Fruit fly (Drosophila melanogaster) whole organism, embryonic: ENCODE measurements around the gene Clk.

Source experiments
- Abd-B ChIP-seq: fragments of 200-800 bp; sonication (Bioruptor generic); optimal IDR thresholded peaks from 2 replicates; lab custom pipeline; 2018; ENCODE audit warnings: missing biosample characterization, mild to moderate bottlenecking, missing genetic modification characterization, moderate library complexity
- Bgb ChIP-seq: fragments of 200-800 bp; sonication (Bioruptor generic); IDR thresholded peaks from 2 replicates; pipeline ENCODE4 v1.3.6; 2022; ENCODE audit warnings: missing biosample characterization, missing genetic modification characterization; ENCODE audit not compliant: partially characterized antibody
- Bteb2 ChIP-seq: fragments of 200-800 bp; sonication (Bioruptor generic); optimal IDR thresholded peaks from 2 replicates; lab custom pipeline; 2016; ENCODE audit warnings: missing biosample characterization, missing genetic modification characterization
- CG10543 ChIP-seq: fragments of 200-800 bp; sonication (Bioruptor generic); optimal IDR thresholded peaks from 3 replicates; lab custom pipeline; 2017; ENCODE audit warnings: missing biosample characterization, mild to moderate bottlenecking, missing genetic modification characterization, moderate library complexity
- CG11504 ChIP-seq: fragments of 200-800 bp; sonication (Bioruptor generic); optimal IDR thresholded peaks from 3 replicates; lab custom pipeline; 2019; ENCODE audit warnings: missing biosample characterization, mild to moderate bottlenecking, missing genetic modification characterization, moderate library complexity
- CG11695 ChIP-seq: fragments of 200-800 bp; sonication (Bioruptor generic); IDR thresholded peaks from 3 replicates; pipeline ENCODE4 v1.3.6; 2022; ENCODE audit warnings: missing biosample characterization, missing genetic modification characterization
- CG12769 ChIP-seq: fragments of 200-800 bp; sonication (Bioruptor generic); optimal IDR thresholded peaks from 2 replicates; lab custom pipeline; 2019; ENCODE audit warnings: missing biosample characterization, mild to moderate bottlenecking, missing genetic modification characterization, moderate library complexity
- CG15696 ChIP-seq: fragments of 200-800 bp; sonication (Bioruptor generic); optimal IDR thresholded peaks from 2 replicates; lab custom pipeline; 2019; ENCODE audit warnings: missing biosample characterization, mild to moderate bottlenecking, missing genetic modification characterization, moderate library complexity
- CG17612 ChIP-seq: fragments of 200-800 bp; sonication (Bioruptor generic); IDR thresholded peaks from 2 replicates; pipeline ENCODE4 v1.3.6; 2022; ENCODE audit warnings: missing biosample characterization, missing genetic modification characterization
- CG2199 ChIP-seq: fragments of 200-800 bp; sonication (Bioruptor generic); IDR thresholded peaks from 3 replicates; pipeline ENCODE4 v1.3.6; 2022; ENCODE audit warnings: missing biosample characterization, missing genetic modification characterization
- CG7987 ChIP-seq: fragments of 200-800 bp; sonication (Bioruptor generic); optimal IDR thresholded peaks from 2 replicates; lab custom pipeline; 2018; ENCODE audit warnings: missing biosample characterization, mild to moderate bottlenecking, missing genetic modification characterization, moderate library complexity
- CG8290 ChIP-seq, 3 experiments: fragments of 200-800 bp; sonication (Bioruptor generic); optimal IDR thresholded peaks; 2 replicates each; lab custom pipeline; 2016 to 2019; ENCODE audit warnings: missing biosample characterization in 3 of 3, missing genetic modification characterization in 3 of 3, mild to moderate bottlenecking in 2 of 3, moderate library complexity in 1 of 3
- CG8359 ChIP-seq: fragments of 200-800 bp; sonication (Bioruptor generic); optimal IDR thresholded peaks from 2 replicates; lab custom pipeline; 2017; ENCODE audit warnings: missing biosample characterization, mild to moderate bottlenecking, missing genetic modification characterization, borderline replicate concordance
- CG9817 ChIP-seq: fragments of 200-800 bp; sonication (Bioruptor generic); optimal IDR thresholded peaks from 2 replicates; lab custom pipeline; 2018; ENCODE audit warnings: missing biosample characterization, mild to moderate bottlenecking, missing genetic modification characterization, moderate library complexity
- CTCF ChIP-seq: fragments of 200-800 bp; sonication (Bioruptor generic); optimal IDR thresholded peaks from 2 replicates; lab custom pipeline; 2017; ENCODE audit warnings: missing biosample characterization, mild to moderate bottlenecking, missing genetic modification characterization, moderate library complexity
- Dbx ChIP-seq: fragments of 200-800 bp; sonication (Bioruptor generic); IDR thresholded peaks from 3 replicates; pipeline ENCODE4 v1.3.6; 2022; ENCODE audit warnings: missing biosample characterization, missing genetic modification characterization
- Dll ChIP-seq: fragments of 200-800 bp; sonication (Bioruptor generic); IDR thresholded peaks from 4 replicates; pipeline ENCODE4 v1.3.6; 2022; ENCODE audit warnings: missing biosample characterization, missing genetic modification characterization; ENCODE audit not compliant: partially characterized antibody
- Dp ChIP-seq: fragments of 200-800 bp; sonication (Bioruptor generic); optimal IDR thresholded peaks from 2 replicates; lab custom pipeline; 2018; ENCODE audit warnings: missing biosample characterization, mild to moderate bottlenecking, missing genetic modification characterization, moderate library complexity
- E2f2 ChIP-seq: fragments of 200-800 bp; sonication (Bioruptor generic); IDR thresholded peaks from 2 replicates; pipeline ENCODE4 v1.3.6; 2022; ENCODE audit warnings: missing biosample characterization, missing genetic modification characterization
- ERR ChIP-seq: fragments of 200-800 bp; sonication (Bioruptor generic); optimal IDR thresholded peaks from 2 replicates; lab custom pipeline; 2016; ENCODE audit warnings: missing biosample characterization, missing genetic modification characterization
- HmgZ ChIP-seq: fragments of 200-800 bp; sonication (Bioruptor generic); optimal IDR thresholded peaks from 2 replicates; lab custom pipeline; 2018; ENCODE audit warnings: missing biosample characterization, mild to moderate bottlenecking, missing genetic modification characterization
- Hr78 ChIP-seq, 2 experiments: fragments of 200-800 bp in 1 of 2; fragments of >200 bp in 1 of 2; sonication (Bioruptor generic) in 1 of 2; optimal IDR thresholded peaks; 2 replicates each; lab custom pipeline; 2017 to 2019; ENCODE audit warnings: missing biosample characterization in 2 of 2, missing genetic modification characterization in 2 of 2, mild to moderate bottlenecking in 1 of 2, moderate library complexity in 1 of 2
- MBD-R2 ChIP-seq: fragments of 200-800 bp; sonication (Bioruptor generic); IDR thresholded peaks from 2 replicates; pipeline ENCODE4 v1.3.6; 2022; ENCODE audit warnings: missing biosample characterization, missing genetic modification characterization
- Myb ChIP-seq: fragments of 200-800 bp; sonication (Bioruptor generic); optimal IDR thresholded peaks from 2 replicates; lab custom pipeline; 2016; ENCODE audit warnings: missing biosample characterization, missing genetic modification characterization
- Pdp1 ChIP-seq, 2 experiments: fragments of 200-800 bp; sonication (Bioruptor generic); optimal IDR thresholded peaks; 3 replicates each; lab custom pipeline; 2016; ENCODE audit warnings: missing biosample characterization in 2 of 2, missing genetic modification characterization in 2 of 2, mild to moderate bottlenecking in 1 of 2, moderate library complexity in 1 of 2
- Sry-β ChIP-seq: fragments of 200-800 bp; sonication (Bioruptor generic); optimal IDR thresholded peaks from 2 replicates; lab custom pipeline; 2018; ENCODE audit warnings: missing biosample characterization, mild to moderate bottlenecking, missing genetic modification characterization, moderate library complexity
- Trl ChIP-seq, 3 experiments: fragments of >200 bp in 2 of 3; fragments of 200-800 bp in 1 of 3; sonication (Bioruptor generic) in 1 of 3; optimal IDR thresholded peaks; 2 replicates in 1 of 3; 3 replicates in 2 of 3; lab custom pipeline; 2016 to 2017; ENCODE audit warnings: missing biosample characterization in 1 of 3, missing genetic modification characterization in 1 of 3
- cato ChIP-seq: fragments of 200-800 bp; sonication (Bioruptor generic); optimal IDR thresholded peaks from 2 replicates; lab custom pipeline; 2016; ENCODE audit warnings: missing biosample characterization, missing genetic modification characterization, borderline replicate concordance
- cg ChIP-seq: fragments of 200-800 bp; sonication (Bioruptor generic); optimal IDR thresholded peaks from 3 replicates; lab custom pipeline; 2019; ENCODE audit warnings: missing biosample characterization, mild to moderate bottlenecking, missing genetic modification characterization, moderate library complexity
- crol ChIP-seq: fragments of 200-800 bp; sonication (Bioruptor generic); IDR thresholded peaks from 2 replicates; pipeline ENCODE4 v1.3.6; 2022; ENCODE audit warnings: missing biosample characterization, missing genetic modification characterization
- crp ChIP-seq, 2 experiments: fragments of 200-800 bp; sonication (Bioruptor generic); optimal IDR thresholded peaks; 2 replicates in 1 of 2; 3 replicates in 1 of 2; lab custom pipeline; 2017; ENCODE audit warnings: missing biosample characterization in 2 of 2, missing genetic modification characterization in 2 of 2, mild to moderate bottlenecking in 1 of 2, moderate library complexity in 1 of 2
- ems ChIP-seq: fragments of 200-800 bp; sonication (Bioruptor generic); optimal IDR thresholded peaks from 3 replicates; lab custom pipeline; 2016; ENCODE audit warnings: missing biosample characterization, missing genetic modification characterization
- fd64A ChIP-seq: fragments of 200-800 bp; sonication (Bioruptor generic); optimal IDR thresholded peaks from 3 replicates; lab custom pipeline; 2018; ENCODE audit warnings: missing biosample characterization, mild to moderate bottlenecking, missing genetic modification characterization
- ftz-f1 ChIP-seq: fragments of 200-800 bp; sonication (Bioruptor generic); optimal IDR thresholded peaks from 2 replicates; lab custom pipeline; 2016; ENCODE audit warnings: missing biosample characterization, missing genetic modification characterization
- fu2 ChIP-seq: fragments of 200-800 bp; sonication (Bioruptor generic); optimal IDR thresholded peaks from 2 replicates; lab custom pipeline; 2016; ENCODE audit warnings: missing biosample characterization, missing genetic modification characterization
- lola ChIP-seq, 3 experiments: fragments of >200 bp in 2 of 3; fragments of 200-800 bp in 1 of 3; sonication (Bioruptor generic) in 1 of 3; optimal IDR thresholded peaks; 2 replicates each; lab custom pipeline; 2017 to 2019; ENCODE audit warnings: missing biosample characterization in 3 of 3, missing genetic modification characterization in 3 of 3, mild to moderate bottlenecking in 1 of 3, moderate library complexity in 1 of 3
- mirr ChIP-seq: fragments of 200-800 bp; sonication (Bioruptor generic); optimal IDR thresholded peaks from 3 replicates; lab custom pipeline; 2018; ENCODE audit warnings: missing biosample characterization, mild to moderate bottlenecking, missing genetic modification characterization
- peb ChIP-seq: fragments of 200-800 bp; sonication (Bioruptor generic); IDR thresholded peaks from 2 replicates; pipeline ENCODE4 v1.3.6; 2022; ENCODE audit warnings: missing biosample characterization, missing genetic modification characterization
- pros ChIP-seq: fragments of 200-800 bp; sonication (Bioruptor generic); optimal IDR thresholded peaks from 3 replicates; lab custom pipeline; 2019; ENCODE audit warnings: missing biosample characterization, mild to moderate bottlenecking, missing genetic modification characterization, moderate library complexity
- sd ChIP-seq: fragments of 200-800 bp; sonication (Bioruptor generic); optimal IDR thresholded peaks from 3 replicates; lab custom pipeline; 2018; ENCODE audit warnings: missing biosample characterization, mild to moderate bottlenecking, missing genetic modification characterization, moderate library complexity
- sens ChIP-seq: fragments of 200-800 bp; sonication (Bioruptor generic); peaks from one replicate; lab custom pipeline; 2016; ENCODE audit warnings: missing biosample characterization, missing genetic modification characterization
- wdn ChIP-seq: fragments of 200-800 bp; sonication (Bioruptor generic); IDR thresholded peaks from 2 replicates; pipeline ENCODE4 v1.3.6; 2022; ENCODE audit warnings: missing biosample characterization, missing genetic modification characterization

The Clk gene

DNA sequence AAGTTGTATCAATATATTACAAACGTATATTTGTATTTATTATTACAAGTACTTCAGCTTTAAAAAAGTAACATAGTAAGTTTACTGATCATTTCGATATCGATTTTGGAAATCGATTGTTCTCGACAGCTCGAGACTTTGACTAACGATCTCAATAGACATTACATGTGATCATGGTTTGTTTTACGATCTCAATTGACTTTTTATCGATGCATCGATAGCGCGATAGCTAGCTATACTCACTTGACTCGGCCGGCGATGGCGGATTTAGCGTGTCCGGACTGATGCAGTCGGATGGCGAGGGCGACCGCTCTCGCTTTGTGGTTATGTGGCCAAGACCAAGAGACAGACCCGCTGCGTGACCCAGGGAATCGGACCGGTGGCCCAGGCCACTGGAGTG is 41.8 kb upstream of the Clk start (continued):
- TF ChIP-seq fd64A (GFP tag; lab: Kevin White, UChicago): no peak

DNA sequence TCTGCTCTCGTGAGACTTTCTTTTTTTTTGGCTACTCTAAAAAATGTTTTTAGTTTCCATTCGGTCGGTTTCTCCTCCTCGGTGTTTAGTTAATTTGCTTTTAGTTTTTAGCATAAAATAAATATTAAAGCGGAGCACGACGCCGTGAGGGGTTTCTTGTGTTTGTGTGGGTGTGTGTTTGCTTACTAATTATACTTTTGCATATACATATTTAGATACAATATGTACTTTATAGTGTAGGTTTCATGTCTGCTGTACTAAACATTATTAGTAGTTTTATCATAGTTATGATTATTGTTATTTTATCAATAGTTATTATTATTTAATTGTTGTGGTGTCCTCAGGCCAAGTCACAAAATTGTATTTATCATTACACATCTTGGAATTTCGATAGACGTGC is 40.6 kb upstream of the Clk start:
- TF ChIP-seq CG15696: no peak
- no peak for TF ChIP-seq Dll (GFP tag; lab: Robert Waterston, UW)
- TF ChIP-seq Trl (optimal IDR thresholded peaks at IDR 0.05; lab: Kevin White, UChicago): peak in 1 of 2 experiments; percentile 4
- no peak for TF ChIP-seq Trl (GFP tag; optimal IDR thresholded peaks at IDR 0.05; lab: Kevin White, UChicago)
- no peak for TF ChIP-seq CG7987 (GFP tag; lab: Kevin White, UChicago)
- TF ChIP-seq wdn (GFP tag; lab: Robert Waterston, UW): no peak
- TF ChIP-seq Sry-β (GFP tag; lab: Kevin White, UChicago): no peak
- TF ChIP-seq MBD-R2 (GFP tag; lab: Robert Waterston, UW): no peak

dm6 chr3L:7813422-7813821 is 38.0 kb upstream of the Clk start:
- TF ChIP-seq CG9817: no peak
- TF ChIP-seq CG11504 (tag; lab: Kevin White, UChicago): peak; percentile 27
- TF ChIP-seq Pdp1 (GFP tag; optimal IDR thresholded peaks at IDR 0.05; lab: Kevin White, UChicago): peak in 1 of 2 experiments; percentile 71
- TF ChIP-seq sens (GFP tag; lab: Kevin White, UChicago): peak; percentile 8
- TF ChIP-seq Myb (GFP tag; lab: Kevin White, UChicago): peak; percentile 6
- peak; percentile 22 for TF ChIP-seq sd (tag; lab: Kevin White, UChicago)
- peak; percentile 67; the same call in 1 of the 3 replicates for TF ChIP-seq CG2199
- TF ChIP-seq cg: peak; percentile 82
- TF ChIP-seq CG8290 (GFP tag; optimal IDR thresholded peaks at IDR 0.05; lab: Kevin White, UChicago): no peak
- TF ChIP-seq CG8290 (tag; optimal IDR thresholded peaks at IDR 0.05; lab: Kevin White, UChicago): peak in 1 of 2 experiments; percentile 28
- TF ChIP-seq E2f2 (GFP tag; lab: Robert Waterston, UW): peak; percentile 39; the same call in 1 of the 2 replicates
- no peak for TF ChIP-seq CG10543
- TF ChIP-seq CTCF (GFP tag; lab: Kevin White, UChicago): peak; percentile 68
- no peak for TF ChIP-seq crol (GFP tag; lab: Robert Waterston, UW)
- peak; percentile 22; the same call in 1 of the 2 replicates for TF ChIP-seq Bgb (GFP tag; lab: Robert Waterston, UW)
- TF ChIP-seq ftz-f1 (GFP tag; lab: Kevin White, UChicago): peak; percentile 92
- no peak for TF ChIP-seq ems
- TF ChIP-seq Dbx (GFP tag; lab: Robert Waterston, UW): no peak
- peak; percentile 56 for TF ChIP-seq HmgZ (tag; lab: Kevin White, UChicago)
- peak in 1 of 3 experiments; percentile 71 for TF ChIP-seq lola (GFP tag; optimal IDR thresholded peaks at IDR 0.05; lab: Kevin White, UChicago)
- no peak for TF ChIP-seq cato (GFP tag; lab: Kevin White, UChicago)
- TF ChIP-seq Dp (GFP tag; lab: Kevin White, UChicago): peak; percentile 23

- TF ChIP-seq CG12769 (tag; lab: Kevin White, UChicago): peak; percentile 62
- TF ChIP-seq ERR (GFP tag; lab: Kevin White, UChicago): peak; percentile 4
- peak; percentile 11 for TF ChIP-seq mirr (GFP tag; lab: Kevin White, UChicago)
- TF ChIP-seq CG8290 (GFP tag; optimal IDR thresholded peaks at IDR 0.05; lab: Kevin White, UChicago): no peak
- TF ChIP-seq CG8290 (tag; optimal IDR thresholded peaks at IDR 0.05; lab: Kevin White, UChicago): peak in 1 of 2 experiments; percentile 54
- TF ChIP-seq crp (GFP tag; optimal IDR thresholded peaks at IDR 0.05; lab: Kevin White, UChicago): peak in 1 of 2 experiments; percentile 13
- no peak for TF ChIP-seq peb (GFP tag; lab: Robert Waterston, UW)
- TF ChIP-seq Hr78 (GFP tag; optimal IDR thresholded peaks at IDR 0.05; lab: Kevin White, UChicago): peak in 1 of 2 experiments; percentile 41
- TF ChIP-seq Bteb2 (GFP tag; lab: Kevin White, UChicago): no peak
- TF ChIP-seq HmgZ (tag; lab: Kevin White, UChicago): peak; percentile 32
- TF ChIP-seq Abd-B (GFP tag; lab: Kevin White, UChicago): no peak
- TF ChIP-seq CG11695 (GFP tag; lab: Robert Waterston, UW): 0 out of 3 replicates have a peak, but pooled peaks have one; percentile 9
- no peak for TF ChIP-seq fu2 (GFP tag; lab: Kevin White, UChicago)
- TF ChIP-seq CG17612: peak; percentile 60; the same call in 1 of the 2 replicates
- no peak for TF ChIP-seq pros
- TF ChIP-seq lola (GFP tag; optimal IDR thresholded peaks at IDR 0.05; lab: Kevin White, UChicago): peak in 1 of 3 experiments; percentile 75
- peak in 1 of 2 experiments; percentile 99 for TF ChIP-seq Pdp1 (GFP tag; optimal IDR thresholded peaks at IDR 0.05; lab: Kevin White, UChicago)
- TF ChIP-seq CG8359 (GFP tag; lab: Kevin White, UChicago): no peak
- TF ChIP-seq ftz-f1 (GFP tag; lab: Kevin White, UChicago): peak; percentile 99
Measured at dm6 chr3L:7811594-7811993, 36.2 kb upstream of the Clk start.
